Worm (Caenorhabditis elegans) whole organism, young adult: ENCODE data around the gene rbm-26.
A peak's percentile ranks its signal among the peaks of the same experiment; 100 is the strongest.

Source experiments
- B0035.1 ChIP-seq: sonication (generic microtip); optimal IDR thresholded peaks from 2 replicates; lab custom pipeline; 2016; ENCODE audit warnings: missing genetic modification characterization, mild to moderate bottlenecking, missing compliant biosample characterization, missing genotype, missing genetic modification reagents
- B0336.3 ChIP-seq: fragments of 200-800 bp; sonication (Bioruptor generic); IDR thresholded peaks from 2 replicates; pipeline ENCODE4 v1.3.6; 2022; ENCODE audit warnings: missing genetic modification characterization, missing compliant biosample characterization
- F33H1.4 ChIP-seq: fragments of 200-800 bp; sonication (Bioruptor generic); IDR thresholded peaks from 2 replicates; pipeline ENCODE4 v1.3.6; 2022; ENCODE audit warnings: missing genetic modification reagents, missing genetic modification characterization, missing compliant biosample characterization
- F37B4.10 ChIP-seq: fragments of 200-800 bp; sonication (Bioruptor generic); IDR thresholded peaks from 2 replicates; pipeline ENCODE4 v1.3.6; 2022; ENCODE audit warnings: missing genetic modification characterization, missing compliant biosample characterization
- F39B2.1 ChIP-seq: fragments of 200-800 bp; sonication (Bioruptor generic); IDR thresholded peaks from 2 replicates; pipeline ENCODE4 v1.3.6; 2022; ENCODE audit warnings: missing genetic modification reagents, missing genetic modification characterization, missing compliant biosample characterization
- F55B11.4 ChIP-seq: sonication (generic microtip); optimal IDR thresholded peaks from 2 replicates; lab custom pipeline; 2016; ENCODE audit warnings: missing compliant biosample characterization, missing genetic modification characterization, borderline replicate concordance; ENCODE audit not compliant: insufficient read depth
- K12H6.12 ChIP-seq: fragments of 200-800 bp; sonication (Bioruptor generic); optimal IDR thresholded peaks from 2 replicates; lab custom pipeline; 2018; ENCODE audit warnings: mild to moderate bottlenecking, missing genetic modification characterization, missing compliant biosample characterization
- ama-1 ChIP-seq, 3 experiments: fragments of 150-350 bp in 1 of 3; sonication (generic microtip) in 2 of 3; optimal IDR thresholded peaks; 2 replicates each; lab custom pipeline; 2014 to 2018; ENCODE audit warnings: missing biosample characterization in 2 of 3, missing genetic modification characterization in 2 of 3, missing genetic modification reagents in 2 of 3
- athp-1 ChIP-seq: sonication (generic microtip); optimal IDR thresholded peaks from 2 replicates; lab custom pipeline; 2017; ENCODE audit warnings: mild to moderate bottlenecking, missing genetic modification characterization, missing compliant biosample characterization
- cebp-1 ChIP-seq, 2 experiments: fragments of 200-800 bp in 1 of 2; sonication (Bioruptor generic) in 1 of 2; sonication (generic microtip) in 1 of 2; IDR thresholded peaks in 1 of 2; optimal IDR thresholded peaks in 1 of 2; 2 replicates each; pipeline versions ENCODE4 v1.3.6 to Lab custom; 2017 to 2022; ENCODE audit warnings: missing compliant biosample characterization in 2 of 2, missing genetic modification characterization in 2 of 2, mild to moderate bottlenecking in 1 of 2, missing genetic modification reagents in 1 of 2, moderate library complexity in 1 of 2
- cebp-2 ChIP-seq: fragments of 200-800 bp; sonication (Bioruptor generic); IDR thresholded peaks from 2 replicates; pipeline ENCODE4 v1.3.6; 2022; ENCODE audit warnings: missing genetic modification characterization, missing compliant biosample characterization
- ceh-100 ChIP-seq: fragments of 200-800 bp; sonication (Bioruptor generic); IDR thresholded peaks from 2 replicates; pipeline ENCODE4 v1.3.6; 2022; ENCODE audit warnings: missing genetic modification reagents, missing genetic modification characterization, missing compliant biosample characterization
- ceh-79 ChIP-seq: sonication (generic microtip); optimal IDR thresholded peaks from 2 replicates; lab custom pipeline; 2017; ENCODE audit warnings: mild to moderate bottlenecking, missing genetic modification characterization, missing compliant biosample characterization
- ceh-91 ChIP-seq: fragments of 200-800 bp; sonication (Bioruptor generic); IDR thresholded peaks from 2 replicates; pipeline ENCODE4 v1.3.6; 2022; ENCODE audit warnings: missing genetic modification reagents, missing genetic modification characterization, missing compliant biosample characterization
- chd-7 ChIP-seq: sonication (generic microtip); optimal IDR thresholded peaks from 2 replicates; lab custom pipeline; 2016; ENCODE audit warnings: mild to moderate bottlenecking, missing genetic modification characterization, moderate library complexity, missing compliant biosample characterization
- dox-1 ChIP-seq: fragments of 200-800 bp; sonication (Bioruptor generic); IDR thresholded peaks from 2 replicates; pipeline ENCODE4 v1.3.6; 2022; ENCODE audit warnings: missing genetic modification reagents, missing genetic modification characterization, missing compliant biosample characterization
- efl-1 ChIP-seq: fragments of 150-350 bp; optimal IDR thresholded peaks from 2 replicates; lab custom pipeline; 2014; ENCODE audit warnings: missing biosample characterization, missing genetic modification reagents, missing genetic modification characterization
- ets-4 ChIP-seq: fragments of 200-800 bp; sonication (Bioruptor generic); optimal IDR thresholded peaks from 2 replicates; lab custom pipeline; 2018; ENCODE audit warnings: mild to moderate bottlenecking, missing genetic modification characterization, missing compliant biosample characterization
- hmg-1.2 ChIP-seq: fragments of 200-800 bp; sonication (Bioruptor generic); IDR thresholded peaks from 2 replicates; pipeline ENCODE4 v1.3.6; 2022; ENCODE audit warnings: missing genetic modification reagents, missing genetic modification characterization, missing compliant biosample characterization
- hrde-1 ChIP-seq: sonication (generic microtip); optimal IDR thresholded peaks from 2 replicates; lab custom pipeline; 2016; ENCODE audit warnings: missing genetic modification characterization, mild to moderate bottlenecking, missing compliant biosample characterization, moderate library complexity, missing genotype, missing genetic modification reagents, borderline replicate concordance
- hsf-1 ChIP-seq: fragments of 200-800 bp; sonication (Bioruptor generic); IDR thresholded peaks from 2 replicates; pipeline ENCODE4 v1.3.6; 2022; ENCODE audit warnings: missing genetic modification reagents, missing genetic modification characterization, missing compliant biosample characterization
- madf-3 ChIP-seq: fragments of 200-800 bp; sonication (Bioruptor generic); IDR thresholded peaks from 2 replicates; pipeline ENCODE4 v1.3.6; 2022; ENCODE audit warnings: missing genetic modification reagents, missing genetic modification characterization, missing compliant biosample characterization
- nhr-179 ChIP-seq: sonication (generic microtip); optimal IDR thresholded peaks from 2 replicates; lab custom pipeline; 2016; ENCODE audit warnings: mild to moderate bottlenecking, missing genetic modification characterization, missing compliant biosample characterization
- nhr-80 ChIP-seq: sonication (generic microtip); optimal IDR thresholded peaks from 2 replicates; lab custom pipeline; 2016; ENCODE audit warnings: missing genetic modification characterization, missing compliant biosample characterization
- pbrm-1 ChIP-seq: fragments of 200-800 bp; sonication (Bioruptor generic); IDR thresholded peaks from 2 replicates; pipeline ENCODE4 v1.3.6; 2022; ENCODE audit warnings: missing genetic modification reagents, missing genetic modification characterization, missing compliant biosample characterization
- rcor-1 ChIP-seq: fragments of 200-800 bp; sonication (Bioruptor generic); IDR thresholded peaks from 2 replicates; pipeline ENCODE4 v1.3.6; 2022; ENCODE audit warnings: missing genetic modification reagents, missing genetic modification characterization, missing compliant biosample characterization
- snpc-1.3 ChIP-seq: sonication (generic microtip); optimal IDR thresholded peaks from 2 replicates; lab custom pipeline; 2017; ENCODE audit warnings: missing genetic modification characterization, mild to moderate bottlenecking, missing compliant biosample characterization, antibody characterized with exemption, moderate library complexity, missing genotype, missing genetic modification reagents; ENCODE audit not compliant: insufficient read depth
- snpc-4 ChIP-seq, 5 experiments: fragments of 150-350 bp in 1 of 5; sonication (generic microtip) in 4 of 5; optimal IDR thresholded peaks; 2 replicates each; lab custom pipeline; 2014 to 2018; ENCODE audit warnings: missing genetic modification characterization in 5 of 5, missing biosample characterization in 3 of 5, antibody characterized with exemption in 2 of 5, mild to moderate bottlenecking in 2 of 5, missing compliant biosample characterization in 2 of 5, missing genotype in 2 of 5, moderate library complexity in 2 of 5, missing genetic modification reagents in 1 of 5
- somi-1 ChIP-seq: fragments of 200-800 bp; sonication (Bioruptor generic); optimal IDR thresholded peaks from 2 replicates; lab custom pipeline; 2018; ENCODE audit warnings: mild to moderate bottlenecking, missing genetic modification characterization, missing compliant biosample characterization
- sptf-2 ChIP-seq: fragments of 200-800 bp; sonication (Bioruptor generic); optimal IDR thresholded peaks from 2 replicates; lab custom pipeline; 2018; ENCODE audit warnings: mild to moderate bottlenecking, missing genetic modification characterization, missing compliant biosample characterization
- tbp1 ChIP-seq: fragments of 200-800 bp; sonication (Bioruptor generic); optimal IDR thresholded peaks from 2 replicates; lab custom pipeline; 2018; ENCODE audit warnings: mild to moderate bottlenecking, missing genetic modification characterization, missing compliant biosample characterization
- tbx-9 ChIP-seq: sonication (generic microtip); optimal IDR thresholded peaks from 2 replicates; lab custom pipeline; 2016; ENCODE audit warnings: borderline replicate concordance, missing genetic modification characterization, inconsistent platforms, missing compliant biosample characterization
- ztf-22 ChIP-seq: fragments of 200-800 bp; sonication (Bioruptor generic); optimal IDR thresholded peaks from 2 replicates; lab custom pipeline; 2018; ENCODE audit warnings: mild to moderate bottlenecking, missing genetic modification characterization, moderate library complexity, missing compliant biosample characterization
- ztf-26 ChIP-seq: sonication (generic microtip); optimal IDR thresholded peaks from 2 replicates; lab custom pipeline; 2017; ENCODE audit warnings: missing genetic modification characterization, missing compliant biosample characterization
- ztf-3 ChIP-seq: fragments of 200-800 bp; sonication (Bioruptor generic); optimal IDR thresholded peaks from 2 replicates; lab custom pipeline; 2018; ENCODE audit warnings: mild to moderate bottlenecking, missing genetic modification characterization, missing compliant biosample characterization
- ztf-6 ChIP-seq: fragments of 200-800 bp; sonication (Bioruptor generic); IDR thresholded peaks from 2 replicates; pipeline ENCODE4 v1.3.6; 2022; ENCODE audit warnings: missing genetic modification reagents, missing genetic modification characterization, missing compliant biosample characterization

rbm-26 gene

ce11 chrIII:5719832-5720194 lies 8.5 kb downstream of the rbm-26 start (continued):
- peak; percentile 40 for TF ChIP-seq snpc-1.3
- no peak for TF ChIP-seq ztf-6
- peak; percentile 39; the same call in 1 of the 2 replicates for TF ChIP-seq ceh-91 (GFP tag; lab: Robert Waterston, UW)
- TF ChIP-seq ztf-22 (GFP tag; lab: Kevin White, UChicago), result no peak
- TF ChIP-seq madf-3 (GFP tag; lab: Robert Waterston, UW), result 0 out of 2 replicates have a peak, but pooled peaks have one; percentile 17
- TF ChIP-seq F39B2.1, result no peak
- TF ChIP-seq B0336.3 (GFP tag; lab: Robert Waterston, UW), result no peak
- no peak for TF ChIP-seq ceh-100
- TF ChIP-seq ztf-3 (GFP tag; lab: Kevin White, UChicago), result no peak
- no peak for TF ChIP-seq ztf-26 (tag; lab: Kevin White, UChicago)
- TF ChIP-seq dox-1, result no peak
- TF ChIP-seq tbx-9 (tag; lab: Kevin White, UChicago), result no peak
- no peak for TF ChIP-seq F55B11.4 (tag; lab: Kevin White, UChicago)
- TF ChIP-seq sptf-2 (GFP tag; lab: Kevin White, UChicago), result no peak
- TF ChIP-seq K12H6.12 (tag; lab: Kevin White, UChicago), result no peak
- TF ChIP-seq nhr-179 (tag; lab: Kevin White, UChicago), result no peak
- TF ChIP-seq B0035.1, result no peak
- no peak for TF ChIP-seq ceh-79 (tag; lab: Kevin White, UChicago)
- peak; percentile 48; the same call in 1 of the 2 replicates for TF ChIP-seq hsf-1 (GFP tag; lab: Robert Waterston, UW)
- TF ChIP-seq somi-1, result no peak
- TF ChIP-seq snpc-4 (GFP tag; optimal IDR thresholded peaks at IDR 0.05; lab: Kevin White, UChicago), result no peak
- no peak for TF ChIP-seq snpc-4 (tag; optimal IDR thresholded peaks at IDR 0.05; lab: Kevin White, UChicago)
- no peak for TF ChIP-seq chd-7 (tag; lab: Kevin White, UChicago)
- TF ChIP-seq F33H1.4 (GFP tag; lab: Robert Waterston, UW), result peak; percentile 79
- no peak for TF ChIP-seq nhr-80 (tag; lab: Kevin White, UChicago)
- no peak for TF ChIP-seq hrde-1 (tag; lab: Kevin White, UChicago)
- no peak for TF ChIP-seq F37B4.10
- no peak for TF ChIP-seq cebp-2 (GFP tag; lab: Robert Waterston, UW)
- no peak for TF ChIP-seq ets-4 (GFP tag; lab: Kevin White, UChicago)
- TF ChIP-seq cebp-1 (GFP tag; IDR thresholded peaks at IDR 0.05; lab: Robert Waterston, UW), result no peak
- no peak for TF ChIP-seq cebp-1 (tag; optimal IDR thresholded peaks at IDR 0.05; lab: Kevin White, UChicago)
- TF ChIP-seq tbp1 (GFP tag; lab: Kevin White, UChicago), result peak; percentile 29
- TF ChIP-seq athp-1, result no peak
- no peak for TF ChIP-seq hmg-1.2 (GFP tag; lab: Robert Waterston, UW)

DNA sequence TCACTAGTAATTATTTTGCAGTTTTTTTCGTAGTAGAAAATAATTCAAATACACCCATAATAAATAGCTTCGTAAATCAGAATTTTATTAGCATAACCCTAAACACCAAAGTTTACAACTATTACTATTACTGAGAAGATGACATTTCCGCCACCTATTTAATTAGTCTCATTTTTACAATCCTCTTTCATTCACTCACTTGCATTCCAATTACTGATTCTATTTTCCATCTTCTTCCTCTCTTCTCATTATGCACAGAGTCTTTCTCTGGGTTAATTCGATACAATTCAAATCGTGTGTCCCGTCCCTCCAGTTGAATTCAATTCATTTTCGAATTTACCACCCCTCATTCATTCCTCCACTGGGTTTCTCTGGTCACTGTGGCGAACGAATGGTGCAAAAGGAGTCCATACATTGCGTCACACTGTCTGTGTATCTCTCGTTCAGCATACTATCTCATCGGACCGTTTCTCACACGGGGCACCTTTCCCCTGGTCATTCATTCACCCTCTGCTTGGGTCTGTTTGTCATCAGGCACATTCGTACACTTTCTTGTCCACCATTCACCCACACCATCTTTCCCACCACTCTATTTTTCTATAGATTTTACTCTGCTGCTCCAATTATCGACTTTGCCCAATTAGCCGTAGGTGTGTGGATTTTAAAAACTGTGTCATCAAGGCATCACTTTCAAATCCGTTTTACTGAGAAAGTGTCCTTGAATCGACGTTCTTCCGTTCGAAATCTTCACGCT lies 9.1 kb downstream of the rbm-26 start:
- no peak for TF ChIP-seq ama-1 (optimal IDR thresholded peaks at IDR 0.05; lab: Kevin White, UChicago)
- no peak for TF ChIP-seq ama-1 (GFP tag; optimal IDR thresholded peaks at IDR 0.05; lab: Kevin White, UChicago)

- no peak for TF ChIP-seq rcor-1 (GFP tag; lab: Robert Waterston, UW)
- TF ChIP-seq ztf-26 (tag; lab: Kevin White, UChicago), result no peak
- no peak for TF ChIP-seq B0336.3 (GFP tag; lab: Robert Waterston, UW)
- TF ChIP-seq efl-1 (GFP tag; lab: Kevin White, UChicago), result no peak
- no peak for TF ChIP-seq nhr-80 (tag; lab: Kevin White, UChicago)
- no peak for TF ChIP-seq F37B4.10
- no peak for TF ChIP-seq pbrm-1 (GFP tag; lab: Robert Waterston, UW)
Observed at ce11 chrIII:5721488-5721887, 10.1 kb downstream of the rbm-26 start.
